Fruit fly (Drosophila melanogaster) whole organism, embryonic: ENCODE measurements around the gene GstD10.

Experiments used
- BEAF-32 ChIP-seq: fragments of 200-800 bp; sonication (Bioruptor generic); optimal IDR thresholded peaks from 3 replicates; lab custom pipeline; 2017; ENCODE audit warnings: missing biosample characterization, missing genetic modification characterization, mild to moderate bottlenecking, moderate library complexity, missing genetic modification reagents
- Bgb ChIP-seq: fragments of 200-800 bp; sonication (Bioruptor generic); IDR thresholded peaks from 2 replicates; pipeline ENCODE4 v1.3.6; 2022; ENCODE audit warnings: missing biosample characterization, missing genetic modification characterization; ENCODE audit not compliant: partially characterized antibody
- CG10979 ChIP-seq: fragments of 200-800 bp; sonication (Bioruptor generic); optimal IDR thresholded peaks from 2 replicates; lab custom pipeline; 2018; ENCODE audit warnings: missing biosample characterization, mild to moderate bottlenecking, missing genetic modification characterization, moderate library complexity
- CG12071 ChIP-seq: fragments of 200-800 bp; sonication (Bioruptor generic); optimal IDR thresholded peaks from 3 replicates; lab custom pipeline; 2018; ENCODE audit warnings: missing biosample characterization, mild to moderate bottlenecking, missing genetic modification characterization
- CG12391 ChIP-seq: fragments of 200-800 bp; sonication (Bioruptor generic); optimal IDR thresholded peaks from 3 replicates; lab custom pipeline; 2018; ENCODE audit warnings: missing biosample characterization, mild to moderate bottlenecking, missing genetic modification characterization, moderate library complexity
- CG13287 ChIP-seq: fragments of 200-800 bp; sonication (Bioruptor generic); IDR thresholded peaks from 2 replicates; pipeline ENCODE4 v1.3.6; 2022; ENCODE audit warnings: missing biosample characterization, missing genetic modification characterization; ENCODE audit not compliant: partially characterized antibody
- CG14860 ChIP-seq: fragments of 200-800 bp; sonication (Bioruptor generic); IDR thresholded peaks from 3 replicates; pipeline ENCODE4 v1.3.6; 2022; ENCODE audit warnings: missing biosample characterization, missing genetic modification characterization; ENCODE audit not compliant: partially characterized antibody
- CG16813 ChIP-seq: fragments of 200-800 bp; sonication (Bioruptor generic); IDR thresholded peaks from 3 replicates; pipeline ENCODE4 v1.3.6; 2022; ENCODE audit warnings: missing biosample characterization, missing genetic modification characterization; ENCODE audit not compliant: partially characterized antibody
- CG2116 ChIP-seq: fragments of 200-800 bp; sonication (Bioruptor generic); optimal IDR thresholded peaks from 3 replicates; lab custom pipeline; 2018; ENCODE audit warnings: missing biosample characterization, mild to moderate bottlenecking, missing genetic modification characterization
- CG2129 ChIP-seq: fragments of 200-800 bp; sonication (Bioruptor generic); IDR thresholded peaks from 2 replicates; pipeline ENCODE4 v1.3.6; 2022; ENCODE audit warnings: missing biosample characterization, missing genetic modification characterization; ENCODE audit not compliant: partially characterized antibody
- CG30020 ChIP-seq: fragments of 200-800 bp; optimal IDR thresholded peaks from 2 replicates; lab custom pipeline; 2019; ENCODE audit warnings: missing biosample characterization, mild to moderate bottlenecking, missing genetic modification characterization, moderate library complexity
- CG4617 ChIP-seq: fragments of 200-800 bp; sonication (Bioruptor generic); optimal IDR thresholded peaks from 3 replicates; lab custom pipeline; 2016; ENCODE audit warnings: missing biosample characterization, missing genetic modification characterization, borderline replicate concordance
- CG6791 ChIP-seq: fragments of 200-800 bp; sonication (Bioruptor generic); IDR thresholded peaks from 3 replicates; pipeline ENCODE4 v1.3.6; 2022; ENCODE audit warnings: missing biosample characterization, missing genetic modification characterization; ENCODE audit not compliant: partially characterized antibody
- CG9797 ChIP-seq: fragments of 200-800 bp; sonication (Bioruptor generic); optimal IDR thresholded peaks from 3 replicates; lab custom pipeline; 2018; ENCODE audit warnings: missing biosample characterization, mild to moderate bottlenecking, missing genetic modification characterization
- Dip2 ChIP-seq: fragments of 200-800 bp; sonication (Bioruptor generic); IDR thresholded peaks from 2 replicates; pipeline ENCODE4 v1.3.6; 2022; ENCODE audit warnings: missing biosample characterization, missing genetic modification characterization
- Dll ChIP-seq: fragments of 200-800 bp; sonication (Bioruptor generic); IDR thresholded peaks from 4 replicates; pipeline ENCODE4 v1.3.6; 2022; ENCODE audit warnings: missing biosample characterization, missing genetic modification characterization; ENCODE audit not compliant: partially characterized antibody
- Doc3 ChIP-seq: fragments of 200-800 bp; sonication (Bioruptor generic); IDR thresholded peaks from 3 replicates; pipeline ENCODE4 v1.3.6; 2022; ENCODE audit warnings: missing biosample characterization, missing genetic modification characterization; ENCODE audit not compliant: partially characterized antibody
- E2f2 ChIP-seq: fragments of 200-800 bp; sonication (Bioruptor generic); IDR thresholded peaks from 2 replicates; pipeline ENCODE4 v1.3.6; 2022; ENCODE audit warnings: missing biosample characterization, missing genetic modification characterization
- Gsc ChIP-seq: fragments of 200-800 bp; sonication (Bioruptor generic); IDR thresholded peaks from 2 replicates; pipeline ENCODE4 v1.3.6; 2022; ENCODE audit warnings: missing biosample characterization, missing genetic modification characterization
- HLH4C ChIP-seq: fragments of 200-800 bp; sonication (Bioruptor generic); IDR thresholded peaks from 3 replicates; pipeline ENCODE4 v1.3.6; 2022; ENCODE audit warnings: missing biosample characterization, missing genetic modification characterization; ENCODE audit not compliant: partially characterized antibody
- Hr3 ChIP-seq: fragments of 200-800 bp; sonication (Bioruptor generic); optimal IDR thresholded peaks from 3 replicates; lab custom pipeline; 2016; ENCODE audit warnings: missing biosample characterization, missing genetic modification characterization
- Med ChIP-seq: fragments of 200-800 bp; sonication (Bioruptor generic); peaks from one replicate; lab custom pipeline; 2016; ENCODE audit warnings: missing biosample characterization, missing genetic modification characterization, mild to moderate bottlenecking, inconsistent platforms, moderate library complexity
- Opbp ChIP-seq: fragments of 200-800 bp; sonication (Bioruptor generic); IDR thresholded peaks from 3 replicates; pipeline ENCODE4 v1.3.6; 2022; ENCODE audit warnings: missing biosample characterization, missing genetic modification characterization; ENCODE audit not compliant: partially characterized antibody
- Rfx ChIP-seq: fragments of 200-800 bp; sonication (Bioruptor generic); IDR thresholded peaks from 2 replicates; pipeline ENCODE4 v1.3.6; 2022; ENCODE audit warnings: missing biosample characterization, missing genetic modification characterization
- Scr ChIP-seq: fragments of 200-800 bp; sonication (Bioruptor generic); IDR thresholded peaks from 2 replicates; pipeline ENCODE4 v1.3.6; 2022; ENCODE audit warnings: missing biosample characterization, missing genetic modification characterization; ENCODE audit not compliant: partially characterized antibody
- Sin3A ChIP-seq: fragments of >200 bp; optimal IDR thresholded peaks from 2 replicates; lab custom pipeline; 2018
- Sry-δ ChIP-seq: fragments of 200-800 bp; sonication (Bioruptor generic); optimal IDR thresholded peaks from 2 replicates; lab custom pipeline; 2016; ENCODE audit warnings: missing biosample characterization, missing genetic modification characterization
- Vsx1 ChIP-seq: fragments of 200-800 bp; sonication (Bioruptor generic); optimal IDR thresholded peaks from 2 replicates; lab custom pipeline; 2017; ENCODE audit warnings: missing biosample characterization, mild to moderate bottlenecking, missing genetic modification characterization, missing genetic modification reagents
- ato ChIP-seq: fragments of 200-800 bp; sonication (Bioruptor generic); IDR thresholded peaks from 2 replicates; pipeline ENCODE4 v1.3.6; 2022; ENCODE audit warnings: missing biosample characterization, missing genetic modification characterization; ENCODE audit not compliant: partially characterized antibody
- cad ChIP-seq: fragments of >200 bp; optimal IDR thresholded peaks from 2 replicates; lab custom pipeline; 2017; ENCODE audit warnings: missing biosample characterization, missing genetic modification characterization
- dpn ChIP-seq, 2 experiments: fragments of 200-800 bp; sonication (Bioruptor generic); optimal IDR thresholded peaks; 3 replicates each; lab custom pipeline; 2016; ENCODE audit warnings: missing biosample characterization in 2 of 2, missing genetic modification characterization in 2 of 2
- ftz-f1 ChIP-seq: fragments of 200-800 bp; sonication (Bioruptor generic); optimal IDR thresholded peaks from 2 replicates; lab custom pipeline; 2016; ENCODE audit warnings: missing biosample characterization, missing genetic modification characterization
- gcm ChIP-seq: fragments of 200-800 bp; sonication (Bioruptor generic); optimal IDR thresholded peaks from 2 replicates; lab custom pipeline; 2019; ENCODE audit warnings: missing biosample characterization, mild to moderate bottlenecking, missing genetic modification characterization, moderate library complexity
- hbn ChIP-seq: fragments of 200-800 bp; sonication (Bioruptor generic); IDR thresholded peaks from 2 replicates; pipeline ENCODE4 v1.3.6; 2022; ENCODE audit warnings: missing biosample characterization, missing genetic modification characterization; ENCODE audit not compliant: partially characterized antibody
- jigr1 ChIP-seq: fragments of 200-800 bp; sonication (Bioruptor generic); IDR thresholded peaks from 3 replicates; pipeline ENCODE4 v1.3.6; 2022; ENCODE audit warnings: missing biosample characterization, missing genetic modification characterization
- kni ChIP-seq: fragments of 200-800 bp; sonication (Bioruptor generic); optimal IDR thresholded peaks from 3 replicates; lab custom pipeline; 2017; ENCODE audit warnings: mild to moderate bottlenecking, missing biosample characterization, missing genetic modification reagents, missing genetic modification characterization
- mld ChIP-seq: fragments of 200-800 bp; sonication (Bioruptor generic); IDR thresholded peaks from 3 replicates; pipeline ENCODE4 v1.3.6; 2022; ENCODE audit warnings: missing biosample characterization, missing genetic modification characterization; ENCODE audit not compliant: partially characterized antibody
- pan ChIP-seq, 4 experiments: fragments of >200 bp in 3 of 4; fragments of 200-800 bp in 1 of 4; sonication (Bioruptor generic) in 1 of 4; optimal IDR thresholded peaks in 3 of 4; IDR thresholded peaks in 1 of 4; 2 replicates each; pipeline versions ENCODE4 v1.3.6 to Lab custom; 2017 to 2022; ENCODE audit warnings: missing biosample characterization in 2 of 4, missing genetic modification characterization in 2 of 4, mixed read lengths in 1 of 4
- phol ChIP-seq: fragments of 200-800 bp; sonication (Bioruptor generic); optimal IDR thresholded peaks from 3 replicates; lab custom pipeline; 2018; ENCODE audit warnings: missing biosample characterization, mild to moderate bottlenecking, missing genetic modification characterization, moderate library complexity
- pnt ChIP-seq: fragments of 200-800 bp; sonication (Bioruptor generic); optimal IDR thresholded peaks from 3 replicates; lab custom pipeline; 2016; ENCODE audit warnings: missing biosample characterization, missing genetic modification characterization
- row ChIP-seq: fragments of 200-800 bp; sonication (Bioruptor generic); IDR thresholded peaks from 3 replicates; pipeline ENCODE4 v1.3.6; 2022; ENCODE audit warnings: missing biosample characterization, missing genetic modification characterization
- sens ChIP-seq: fragments of 200-800 bp; sonication (Bioruptor generic); peaks from one replicate; lab custom pipeline; 2016; ENCODE audit warnings: missing biosample characterization, missing genetic modification characterization
- stwl ChIP-seq: fragments of 200-800 bp; sonication (Bioruptor generic); optimal IDR thresholded peaks from 3 replicates; lab custom pipeline; 2018; ENCODE audit warnings: missing biosample characterization, mild to moderate bottlenecking, missing genetic modification characterization, moderate library complexity
- tx ChIP-seq: fragments of 200-800 bp; sonication (Bioruptor generic); optimal IDR thresholded peaks from 2 replicates; lab custom pipeline; 2016; ENCODE audit warnings: missing biosample characterization, missing genetic modification characterization
- unc-4 ChIP-seq: fragments of 200-800 bp; sonication (Bioruptor generic); IDR thresholded peaks from 2 replicates; pipeline ENCODE4 v1.3.6; 2022; ENCODE audit warnings: missing biosample characterization, missing genetic modification characterization; ENCODE audit not compliant: partially characterized antibody
- wek ChIP-seq: fragments of 200-800 bp; sonication (Bioruptor generic); optimal IDR thresholded peaks from 3 replicates; lab custom pipeline; 2018; ENCODE audit warnings: missing biosample characterization, mild to moderate bottlenecking, missing genetic modification characterization, moderate library complexity

Gene GstD10

DNA sequence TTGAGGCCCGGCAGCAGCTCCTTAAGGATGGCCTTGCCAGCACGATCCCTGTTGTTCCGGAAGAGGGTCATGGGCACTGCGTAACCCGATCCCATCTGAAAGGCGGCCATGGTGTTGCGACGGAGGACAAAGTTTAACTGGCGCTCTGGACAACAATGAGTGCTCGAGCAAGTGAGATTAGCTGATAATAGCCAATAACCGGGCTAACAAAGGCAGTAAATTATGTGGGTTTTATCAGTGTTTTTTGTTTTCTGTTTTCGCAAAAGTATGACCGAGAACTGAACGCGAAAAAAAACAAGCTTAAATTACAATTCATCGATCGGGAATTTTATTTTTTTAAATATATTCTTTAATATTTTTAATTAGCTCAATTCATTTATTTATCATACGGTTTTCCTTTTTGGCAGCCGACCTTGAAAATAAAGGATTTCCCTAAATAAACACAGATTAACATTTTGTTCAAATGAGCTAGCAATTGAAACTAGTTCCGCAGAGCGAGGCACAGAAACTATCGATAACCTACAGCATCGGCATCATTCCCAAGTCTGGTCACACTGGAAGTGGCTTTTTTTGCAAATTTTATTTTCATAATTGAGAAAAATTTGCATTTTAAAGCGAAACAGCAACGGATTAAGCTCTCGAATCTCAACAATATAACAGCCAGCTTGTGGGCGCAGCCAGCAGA, 47.9 kb upstream of the GstD10 start, which contains the start of the genes Dip-C and pps (continued):
- 0 out of 2 replicates have a peak, but pooled peaks have one; percentile 12 for TF ChIP-seq Rfx
- TF ChIP-seq CG12071 (GFP tag; lab: Kevin White, UChicago) = no peak
- TF ChIP-seq CG10979 = peak; percentile 18
- TF ChIP-seq Dll (GFP tag; lab: Robert Waterston, UW) = peak; percentile 75
- no peak for TF ChIP-seq Vsx1 (GFP tag; lab: Kevin White, UChicago)
- TF ChIP-seq row (GFP tag; lab: Robert Waterston, UW) = peak; percentile 73
- TF ChIP-seq CG16813 = peak; percentile 70
- TF ChIP-seq mld (GFP tag; lab: Robert Waterston, UW) = no peak
- TF ChIP-seq tx (GFP tag; lab: Kevin White, UChicago) = no peak
- peak; percentile 44 for TF ChIP-seq Med
- peak; percentile 60 for TF ChIP-seq Sry-δ (GFP tag; lab: Kevin White, UChicago)
- peak; percentile 76 for TF ChIP-seq Scr
- TF ChIP-seq Bgb (GFP tag; lab: Robert Waterston, UW) = peak; percentile 74
- peak; percentile 81 for TF ChIP-seq CG6791 (GFP tag; lab: Robert Waterston, UW)
- TF ChIP-seq HLH4C (GFP tag; lab: Robert Waterston, UW) = peak; percentile 68; the same call in 2 of the 3 replicates
- no peak for TF ChIP-seq dpn (GFP tag; optimal IDR thresholded peaks at IDR 0.05; lab: Kevin White, UChicago)
- TF ChIP-seq BEAF-32 (GFP tag; lab: Kevin White, UChicago) = peak; percentile 82
- TF ChIP-seq pnt (GFP tag; lab: Kevin White, UChicago) = no peak
- TF ChIP-seq CG30020 (tag; lab: Kevin White, UChicago) = peak; percentile 27
- TF ChIP-seq CG4617 (GFP tag; lab: Kevin White, UChicago) = peak; percentile 85
- TF ChIP-seq CG14860 (GFP tag; lab: Robert Waterston, UW) = peak; percentile 35; the same call in 1 of the 3 replicates
- peak; percentile 85 for TF ChIP-seq CG13287 (GFP tag; lab: Robert Waterston, UW)
- TF ChIP-seq kni (GFP tag; lab: Kevin White, UChicago) = no peak
- peak; percentile 79 for TF ChIP-seq unc-4 (GFP tag; lab: Robert Waterston, UW)
- peak; percentile 58; the same call in 1 of the 2 replicates for TF ChIP-seq ato (GFP tag; lab: Robert Waterston, UW)
- no peak for TF ChIP-seq Gsc
- peak; percentile 91 for TF ChIP-seq stwl (tag; lab: Kevin White, UChicago)
- TF ChIP-seq hbn (GFP tag; lab: Robert Waterston, UW) = peak; percentile 73
- TF ChIP-seq CG12391 (tag; lab: Kevin White, UChicago) = peak; percentile 52
- TF ChIP-seq cad (GFP tag; lab: Kevin White, UChicago) = no peak
- TF ChIP-seq Sin3A (lab: Kevin White, UChicago) = peak; percentile 61
- TF ChIP-seq CG2116 (GFP tag; lab: Kevin White, UChicago) = peak; percentile 35
- TF ChIP-seq wek (GFP tag; lab: Kevin White, UChicago) = peak; percentile 13
- no peak for TF ChIP-seq pan (optimal IDR thresholded peaks at IDR 0.05; lab: Kevin White, UChicago)
- peak in 1 of 2 experiments; percentile 9 for TF ChIP-seq pan (GFP tag; optimal IDR thresholded peaks at IDR 0.05 in 1 of 2, IDR thresholded peaks at IDR 0.05 in 1 of 2)
- peak; percentile 40; the same call in 1 of the 2 replicates for TF ChIP-seq CG2129
- peak; percentile 60 for TF ChIP-seq gcm (GFP tag; lab: Kevin White, UChicago)
- peak; percentile 20; the same call in 1 of the 2 replicates for TF ChIP-seq E2f2 (GFP tag; lab: Robert Waterston, UW)
- no peak for TF ChIP-seq jigr1
- TF ChIP-seq ftz-f1 (GFP tag; lab: Kevin White, UChicago) = peak; percentile 78
- TF ChIP-seq sens (GFP tag; lab: Kevin White, UChicago) = no peak
- TF ChIP-seq Dip2 (GFP tag; lab: Robert Waterston, UW) = no peak
- no peak for TF ChIP-seq Hr3 (GFP tag; lab: Kevin White, UChicago)
- TF ChIP-seq phol = peak; percentile 46
- peak; percentile 65; the same call in 2 of the 3 replicates for TF ChIP-seq Doc3 (GFP tag; lab: Robert Waterston, UW)
- TF ChIP-seq CG9797 = peak; percentile 70
- TF ChIP-seq Opbp (GFP tag; lab: Robert Waterston, UW) = peak; percentile 70
